Fruit fly (Drosophila melanogaster) whole organism, embryonic: ENCODE results near the gene Lipt2.

Source experiments
- Antp ChIP-seq: fragments of 200-800 bp; sonication (Bioruptor generic); optimal IDR thresholded peaks from 3 replicates; lab custom pipeline; 2016; ENCODE audit warnings: missing biosample characterization, missing genetic modification characterization
- Atf3 ChIP-seq: fragments of 200-800 bp; sonication (Bioruptor generic); optimal IDR thresholded peaks from 3 replicates; lab custom pipeline; 2016; ENCODE audit warnings: missing biosample characterization, missing genetic modification characterization
- CG10267 ChIP-seq: fragments of 200-800 bp; sonication (Bioruptor generic); optimal IDR thresholded peaks from 2 replicates; lab custom pipeline; 2018; ENCODE audit warnings: missing biosample characterization, mild to moderate bottlenecking, missing genetic modification characterization, moderate library complexity
- CG10462 ChIP-seq: fragments of 200-800 bp; sonication (Bioruptor generic); optimal IDR thresholded peaks from 2 replicates; lab custom pipeline; 2016; ENCODE audit warnings: missing biosample characterization, missing genetic modification characterization
- CG14014 ChIP-seq: fragments of 200-800 bp; sonication (Bioruptor generic); IDR thresholded peaks from 2 replicates; pipeline ENCODE4 v1.3.6; 2022; ENCODE audit warnings: missing biosample characterization, missing genetic modification characterization
- CG16863 ChIP-seq: fragments of 200-800 bp; sonication (Bioruptor generic); optimal IDR thresholded peaks from 3 replicates; lab custom pipeline; 2016; ENCODE audit warnings: missing biosample characterization, missing genetic modification characterization
- CG17359 ChIP-seq: fragments of 200-800 bp; sonication (Bioruptor generic); optimal IDR thresholded peaks from 3 replicates; lab custom pipeline; 2018; ENCODE audit warnings: missing biosample characterization, mild to moderate bottlenecking, missing genetic modification characterization, moderate library complexity
- CG17385 ChIP-seq: fragments of 200-800 bp; sonication (Bioruptor generic); optimal IDR thresholded peaks from 3 replicates; lab custom pipeline; 2018; ENCODE audit warnings: missing biosample characterization, mild to moderate bottlenecking, missing genetic modification characterization
- CG18262 ChIP-seq: fragments of 200-800 bp; optimal IDR thresholded peaks from 3 replicates; lab custom pipeline; 2019; ENCODE audit warnings: missing biosample characterization, mild to moderate bottlenecking, missing genetic modification characterization, moderate library complexity
- CG31224 ChIP-seq: fragments of 200-800 bp; sonication (Bioruptor generic); IDR thresholded peaks from 2 replicates; pipeline ENCODE4 v1.3.6; 2022; ENCODE audit warnings: missing biosample characterization, missing genetic modification characterization
- CG3407 ChIP-seq: fragments of 200-800 bp; sonication (Bioruptor generic); optimal IDR thresholded peaks from 2 replicates; lab custom pipeline; 2018; ENCODE audit warnings: missing biosample characterization, mild to moderate bottlenecking, missing genetic modification characterization
- CG3847 ChIP-seq: fragments of 200-800 bp; sonication (Bioruptor generic); IDR thresholded peaks from 2 replicates; pipeline ENCODE4 v1.3.6; 2022; ENCODE audit warnings: missing biosample characterization, missing genetic modification characterization
- CG6254 ChIP-seq: fragments of 200-800 bp; sonication (Bioruptor generic); optimal IDR thresholded peaks from 3 replicates; lab custom pipeline; 2017; ENCODE audit warnings: mild to moderate bottlenecking, missing biosample characterization, missing genetic modification reagents, missing genetic modification characterization
- CG6791 ChIP-seq: fragments of 200-800 bp; sonication (Bioruptor generic); IDR thresholded peaks from 3 replicates; pipeline ENCODE4 v1.3.6; 2022; ENCODE audit warnings: missing biosample characterization, missing genetic modification characterization; ENCODE audit not compliant: partially characterized antibody
- CG7786 ChIP-seq: fragments of 200-800 bp; sonication (Bioruptor generic); optimal IDR thresholded peaks from 2 replicates; lab custom pipeline; 2016; ENCODE audit warnings: missing biosample characterization, missing genetic modification characterization
- CG8281 ChIP-seq: fragments of 200-800 bp; sonication (Bioruptor generic); optimal IDR thresholded peaks from 2 replicates; lab custom pipeline; 2018; ENCODE audit warnings: missing biosample characterization, mild to moderate bottlenecking, missing genetic modification characterization, moderate library complexity
- CG8359 ChIP-seq: fragments of 200-800 bp; sonication (Bioruptor generic); optimal IDR thresholded peaks from 2 replicates; lab custom pipeline; 2017; ENCODE audit warnings: missing biosample characterization, mild to moderate bottlenecking, missing genetic modification characterization, borderline replicate concordance
- CG9932 ChIP-seq: fragments of 200-800 bp; sonication (Bioruptor generic); IDR thresholded peaks from 2 replicates; pipeline ENCODE4 v1.3.6; 2022; ENCODE audit warnings: missing biosample characterization, missing genetic modification characterization
- CoRest ChIP-seq: fragments of 200-800 bp; sonication (Bioruptor generic); optimal IDR thresholded peaks from 3 replicates; lab custom pipeline; 2018; ENCODE audit warnings: missing biosample characterization, mild to moderate bottlenecking, missing genetic modification characterization, moderate library complexity
- Deaf1 ChIP-seq: fragments of 200-800 bp; optimal IDR thresholded peaks from 3 replicates; lab custom pipeline; 2019; ENCODE audit warnings: missing biosample characterization, mild to moderate bottlenecking, missing genetic modification characterization, moderate library complexity
- Dp ChIP-seq: fragments of 200-800 bp; sonication (Bioruptor generic); optimal IDR thresholded peaks from 2 replicates; lab custom pipeline; 2018; ENCODE audit warnings: missing biosample characterization, mild to moderate bottlenecking, missing genetic modification characterization, moderate library complexity
- E2f2 ChIP-seq: fragments of 200-800 bp; sonication (Bioruptor generic); IDR thresholded peaks from 2 replicates; pipeline ENCODE4 v1.3.6; 2022; ENCODE audit warnings: missing biosample characterization, missing genetic modification characterization
- Eip74EF ChIP-seq, 2 experiments: fragments of 200-800 bp in 1 of 2; fragments of >200 bp in 1 of 2; sonication (Bioruptor generic) in 1 of 2; optimal IDR thresholded peaks; 2 replicates each; lab custom pipeline; 2017 to 2019; ENCODE audit warnings: missing biosample characterization in 2 of 2, missing genetic modification characterization in 2 of 2, mild to moderate bottlenecking in 1 of 2, moderate library complexity in 1 of 2
- Ets65A ChIP-seq: fragments of 200-800 bp; sonication (Bioruptor generic); peaks from one replicate; lab custom pipeline; 2016; ENCODE audit warnings: missing biosample characterization, missing genetic modification characterization
- H15 ChIP-seq: fragments of 200-800 bp; sonication (Bioruptor generic); IDR thresholded peaks from 3 replicates; pipeline ENCODE4 v1.3.6; 2022; ENCODE audit warnings: missing biosample characterization, missing genetic modification characterization
- Kr ChIP-seq: fragments of 200-800 bp; sonication (Bioruptor generic); optimal IDR thresholded peaks from 2 replicates; lab custom pipeline; 2017; ENCODE audit warnings: missing biosample characterization, mild to moderate bottlenecking, missing genetic modification characterization
- Mad ChIP-seq: fragments of 200-800 bp; sonication (Bioruptor generic); optimal IDR thresholded peaks from 2 replicates; lab custom pipeline; 2016; ENCODE audit warnings: missing biosample characterization, missing genetic modification characterization
- Optix ChIP-seq: fragments of 200-800 bp; sonication (Bioruptor generic); IDR thresholded peaks from 3 replicates; pipeline ENCODE4 v1.3.6; 2022; ENCODE audit warnings: missing biosample characterization, missing genetic modification characterization
- Ptx1 ChIP-seq: fragments of 200-800 bp; sonication (Bioruptor generic); IDR thresholded peaks from 2 replicates; pipeline ENCODE4 v1.3.6; 2022; ENCODE audit warnings: missing biosample characterization, missing genetic modification characterization
- Rx ChIP-seq: fragments of 200-800 bp; sonication (Bioruptor generic); IDR thresholded peaks from 2 replicates; pipeline ENCODE4 v1.3.6; 2022; ENCODE audit warnings: missing biosample characterization, missing genetic modification characterization
- Side ChIP-seq: fragments of 200-800 bp; sonication (Bioruptor generic); optimal IDR thresholded peaks from 2 replicates; lab custom pipeline; 2016; ENCODE audit warnings: missing biosample characterization, missing genetic modification characterization
- Sox102F ChIP-seq: fragments of 200-800 bp; sonication (Bioruptor generic); optimal IDR thresholded peaks from 2 replicates; lab custom pipeline; 2018; ENCODE audit warnings: missing biosample characterization, mild to moderate bottlenecking, missing genetic modification characterization, moderate library complexity
- Xbp1 ChIP-seq: fragments of 200-800 bp; sonication (Bioruptor generic); optimal IDR thresholded peaks from 3 replicates; lab custom pipeline; 2016; ENCODE audit warnings: missing biosample characterization, mild to moderate bottlenecking, missing genetic modification characterization
- Xrp1 ChIP-seq: fragments of 200-800 bp; sonication (Bioruptor generic); IDR thresholded peaks from 2 replicates; pipeline ENCODE4 v1.3.6; 2022; ENCODE audit warnings: missing biosample characterization, missing genetic modification characterization
- crc ChIP-seq: fragments of 200-800 bp; sonication (Bioruptor generic); optimal IDR thresholded peaks from 2 replicates; lab custom pipeline; 2016; ENCODE audit warnings: missing biosample characterization, missing genetic modification characterization
- dmrt11E ChIP-seq: fragments of 200-800 bp; sonication (Bioruptor generic); optimal IDR thresholded peaks from 3 replicates; lab custom pipeline; 2018; ENCODE audit warnings: missing biosample characterization, mild to moderate bottlenecking, missing genetic modification characterization, moderate library complexity
- ewg ChIP-seq: fragments of 200-800 bp; sonication (Bioruptor generic); optimal IDR thresholded peaks from 3 replicates; lab custom pipeline; 2017; ENCODE audit warnings: mild to moderate bottlenecking, missing biosample characterization, missing genetic modification reagents, missing genetic modification characterization
- klu ChIP-seq: fragments of 200-800 bp; sonication (Bioruptor generic); IDR thresholded peaks from 2 replicates; pipeline ENCODE4 v1.3.6; 2022; ENCODE audit warnings: missing biosample characterization, missing genetic modification characterization
- knrl ChIP-seq: fragments of 200-800 bp; sonication (Bioruptor generic); IDR thresholded peaks from 3 replicates; pipeline ENCODE4 v1.3.6; 2022; ENCODE audit warnings: missing biosample characterization, missing genetic modification characterization; ENCODE audit not compliant: partially characterized antibody
- mam ChIP-seq: fragments of 200-800 bp; sonication (Bioruptor generic); optimal IDR thresholded peaks from 3 replicates; lab custom pipeline; 2016; ENCODE audit warnings: missing biosample characterization, missing genetic modification characterization
- nerfin-1 ChIP-seq: fragments of 200-800 bp; sonication (Bioruptor generic); optimal IDR thresholded peaks from 3 replicates; lab custom pipeline; 2019; ENCODE audit warnings: missing biosample characterization, mild to moderate bottlenecking, missing genetic modification characterization, moderate library complexity
- pfk ChIP-seq: fragments of 200-800 bp; sonication (Bioruptor generic); optimal IDR thresholded peaks from 2 replicates; lab custom pipeline; 2018; ENCODE audit warnings: missing biosample characterization, mild to moderate bottlenecking, missing genetic modification characterization, moderate library complexity
- pnt ChIP-seq: fragments of 200-800 bp; sonication (Bioruptor generic); optimal IDR thresholded peaks from 3 replicates; lab custom pipeline; 2016; ENCODE audit warnings: missing biosample characterization, missing genetic modification characterization
- prd ChIP-seq, 3 experiments: fragments of >200 bp in 2 of 3; fragments of 200-800 bp in 1 of 3; sonication (Bioruptor generic) in 1 of 3; optimal IDR thresholded peaks in 2 of 3; IDR thresholded peaks in 1 of 3; 2 replicates in 2 of 3; 3 replicates in 1 of 3; pipeline versions ENCODE4 v1.3.6 to Lab custom; 2017 to 2022; ENCODE audit warnings: missing biosample characterization in 1 of 3, missing genetic modification characterization in 1 of 3
- repo ChIP-seq: fragments of 200-800 bp; sonication (Bioruptor generic); optimal IDR thresholded peaks from 2 replicates; lab custom pipeline; 2016; ENCODE audit warnings: missing biosample characterization, missing genetic modification characterization
- sd ChIP-seq: fragments of 200-800 bp; sonication (Bioruptor generic); optimal IDR thresholded peaks from 3 replicates; lab custom pipeline; 2018; ENCODE audit warnings: missing biosample characterization, mild to moderate bottlenecking, missing genetic modification characterization, moderate library complexity
- stc ChIP-seq: fragments of 200-800 bp; sonication (Bioruptor generic); IDR thresholded peaks from 2 replicates; pipeline ENCODE4 v1.3.6; 2022; ENCODE audit warnings: missing biosample characterization, missing genetic modification characterization
- toy ChIP-seq: fragments of 200-800 bp; sonication (Bioruptor generic); IDR thresholded peaks from 2 replicates; pipeline ENCODE4 v1.3.6; 2022; ENCODE audit warnings: missing biosample characterization, missing genetic modification characterization
- wor ChIP-seq: fragments of 200-800 bp; sonication (Bioruptor generic); IDR thresholded peaks from 2 replicates; pipeline ENCODE4 v1.3.6; 2022; ENCODE audit warnings: missing biosample characterization, missing genetic modification characterization
- z ChIP-seq: fragments of 200-800 bp; sonication (Bioruptor generic); IDR thresholded peaks from 3 replicates; pipeline ENCODE4 v1.3.6; 2022; ENCODE audit warnings: missing biosample characterization, missing genetic modification characterization

Gene Lipt2

DNA sequence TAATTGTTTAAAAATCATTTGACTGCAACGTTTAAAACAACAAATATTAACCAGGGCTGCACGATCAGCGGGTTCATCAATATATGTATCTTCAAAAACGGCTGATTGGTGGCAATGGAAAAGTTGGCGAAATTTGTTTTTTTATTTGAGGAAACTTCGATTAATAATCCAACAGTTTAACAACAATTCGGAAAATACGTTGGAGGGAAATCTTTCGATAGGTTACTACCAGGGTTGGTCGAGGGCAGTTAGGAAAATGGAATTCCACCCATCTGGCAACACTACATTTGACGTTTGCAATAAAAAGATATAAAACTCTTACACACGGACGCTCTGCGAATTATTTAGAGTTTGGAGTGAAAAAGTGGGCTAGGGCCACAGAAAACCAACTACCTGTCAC lies at the start of gene Lipt2, which contains the start of gene CG14650 (continued):
- peak; percentile 59 for TF ChIP-seq Side
- peak; percentile 6 for TF ChIP-seq CG17385
- TF ChIP-seq CG10462 (GFP tag; lab: Kevin White, UChicago), result peak; percentile 21
- TF ChIP-seq toy (GFP tag; lab: Robert Waterston, UW), result no peak
- TF ChIP-seq H15 (GFP tag; lab: Robert Waterston, UW), result no peak
- peak; percentile 35; the same call in 1 of the 2 replicates for TF ChIP-seq Ptx1 (GFP tag; lab: Robert Waterston, UW)
- peak; percentile 26; the same call in 1 of the 2 replicates for TF ChIP-seq CG14014 (GFP tag; lab: Robert Waterston, UW)
- TF ChIP-seq Deaf1 (tag; lab: Kevin White, UChicago), result no peak
- peak; percentile 49; the same call in 1 of the 3 replicates for TF ChIP-seq CG6791 (GFP tag; lab: Robert Waterston, UW)
- peak; percentile 76 for TF ChIP-seq Antp (GFP tag; lab: Kevin White, UChicago)
- peak; percentile 27 for TF ChIP-seq CG16863 (GFP tag; lab: Kevin White, UChicago)
- TF ChIP-seq knrl (GFP tag; lab: Robert Waterston, UW), result peak; percentile 61
- no peak for TF ChIP-seq klu (GFP tag; lab: Robert Waterston, UW)
- no peak for TF ChIP-seq wor (GFP tag; lab: Robert Waterston, UW)
- peak; percentile 51 for TF ChIP-seq CG7786 (GFP tag; lab: Kevin White, UChicago)
- peak; percentile 64 for TF ChIP-seq CG3847 (GFP tag; lab: Robert Waterston, UW)
- peak; percentile 94 for TF ChIP-seq Ets65A (GFP tag; lab: Kevin White, UChicago)
- no peak for TF ChIP-seq Rx
- peak; percentile 75 for TF ChIP-seq Xbp1 (GFP tag; lab: Kevin White, UChicago)
- peak; percentile 38 for TF ChIP-seq ewg (GFP tag; lab: Kevin White, UChicago)
- peak; percentile 54 for TF ChIP-seq repo
- TF ChIP-seq dmrt11E, result peak; percentile 50
- TF ChIP-seq crc, result peak; percentile 38
- peak; percentile 42 for TF ChIP-seq Atf3 (GFP tag; lab: Kevin White, UChicago)
- TF ChIP-seq Xrp1 (GFP tag; lab: Robert Waterston, UW), result 0 out of 2 replicates have a peak, but pooled peaks have one; percentile 36
- TF ChIP-seq CG17359 (tag; lab: Kevin White, UChicago), result peak; percentile 47
- no peak for TF ChIP-seq prd (optimal IDR thresholded peaks at IDR 0.05; lab: Kevin White, UChicago)
- TF ChIP-seq prd (GFP tag; IDR thresholded peaks at IDR 0.05; lab: Robert Waterston, UW), result peak; percentile 38; the same call in 2 of the 3 replicates
- TF ChIP-seq nerfin-1 (tag; lab: Kevin White, UChicago), result peak; percentile 65
- peak; percentile 69; the same call in 1 of the 2 replicates for TF ChIP-seq E2f2 (GFP tag; lab: Robert Waterston, UW)
- TF ChIP-seq CG6254, result peak; percentile 17
- TF ChIP-seq z (GFP tag; lab: Robert Waterston, UW), result no peak
- TF ChIP-seq pfk, result no peak
- TF ChIP-seq Kr (GFP tag; lab: Kevin White, UChicago), result no peak
- no peak for TF ChIP-seq CG31224
- TF ChIP-seq mam (GFP tag; lab: Kevin White, UChicago), result peak; percentile 79
- no peak for TF ChIP-seq stc
- no peak for TF ChIP-seq CG3407 (GFP tag; lab: Kevin White, UChicago)
- no peak for TF ChIP-seq Sox102F (GFP tag; lab: Kevin White, UChicago)
- peak; percentile 60 for TF ChIP-seq CG10267
- TF ChIP-seq CG9932 (GFP tag; lab: Robert Waterston, UW), result peak; percentile 67
- peak; percentile 46 for TF ChIP-seq CG18262 (tag; lab: Kevin White, UChicago)
- TF ChIP-seq CG8359, result no peak
- no peak for TF ChIP-seq sd
- peak; percentile 27 for TF ChIP-seq Mad (GFP tag; lab: Kevin White, UChicago)
- TF ChIP-seq Dp (GFP tag; lab: Kevin White, UChicago), result peak; percentile 62
- TF ChIP-seq CG8281 (tag; lab: Kevin White, UChicago), result no peak
- TF ChIP-seq CoRest, result no peak
- peak; percentile 65 for TF ChIP-seq pnt (GFP tag; lab: Kevin White, UChicago)
- no peak for TF ChIP-seq Eip74EF (GFP tag; optimal IDR thresholded peaks at IDR 0.05; lab: Kevin White, UChicago)
- no peak; the same call in 2 of the 3 replicates for TF ChIP-seq Optix (GFP tag; lab: Robert Waterston, UW)
